Worm (Caenorhabditis elegans): ENCODE data around the gene gcl-1.

- TF ChIP-seq skn-1 (tag; optimal IDR thresholded peaks at IDR 0.05) (no peak), snpc-4 (tag; optimal IDR thresholded peaks at IDR 0.05) (no peak), ama-1 (optimal IDR thresholded peaks at IDR 0.05) (peak; percentile 44), zag-1 (tag; optimal IDR thresholded peaks at IDR 0.05) (no peak), unc-39 (tag; optimal IDR thresholded peaks at IDR 0.05) (no peak)
Observed at ce11 chrIV:13388779-13389178, 23.9 kb downstream of the gcl-1 start.
